Worm (Caenorhabditis elegans) whole organism, L2 larva: ENCODE measurements around the gene sqv-2.
A peak's percentile ranks its signal among the peaks of the same experiment; 100 is the strongest.

Experiments used
- C34F6.9 ChIP-seq: fragments of 150-350 bp; optimal IDR thresholded peaks from 2 replicates; lab custom pipeline; 2014; ENCODE audit warnings: missing biosample characterization, missing genetic modification characterization
- R02D3.7 ChIP-seq: fragments of 150-350 bp; optimal IDR thresholded peaks from 2 replicates; lab custom pipeline; 2014; ENCODE audit warnings: missing biosample characterization, missing genetic modification characterization
- Y55F3AM.14 ChIP-seq: fragments of 200-800 bp; sonication (Bioruptor generic); optimal IDR thresholded peaks from 2 replicates; lab custom pipeline; 2018; ENCODE audit warnings: mild to moderate bottlenecking, missing genetic modification characterization, missing compliant biosample characterization
- ZK546.5 ChIP-seq: sonication (generic microtip); optimal IDR thresholded peaks from 2 replicates; lab custom pipeline; 2017; ENCODE audit warnings: missing biosample characterization, missing genetic modification characterization
- alr-1 ChIP-seq: fragments of 150-350 bp; optimal IDR thresholded peaks from 2 replicates; lab custom pipeline; 2014; ENCODE audit warnings: missing biosample characterization, missing genetic modification characterization
- blmp-1 ChIP-seq: sonication (generic microtip); optimal IDR thresholded peaks from 2 replicates; lab custom pipeline; 2017; ENCODE audit warnings: missing genetic modification characterization, mild to moderate bottlenecking, missing compliant biosample characterization, antibody characterized with exemption, moderate library complexity; ENCODE audit not compliant: insufficient read depth
- ceh-16 ChIP-seq: fragments of 150-350 bp; optimal IDR thresholded peaks from 2 replicates; lab custom pipeline; 2014; ENCODE audit warnings: missing biosample characterization, missing genetic modification characterization
- ceh-82 ChIP-seq: fragments of 150-350 bp; optimal IDR thresholded peaks from 2 replicates; lab custom pipeline; 2014; ENCODE audit warnings: missing biosample characterization, missing genetic modification characterization
- crh-2 ChIP-seq: sonication (generic microtip); optimal IDR thresholded peaks from 2 replicates; lab custom pipeline; 2017; ENCODE audit warnings: missing biosample characterization, missing genetic modification characterization
- dmd-4 ChIP-seq: sonication (generic microtip); optimal IDR thresholded peaks from 2 replicates; lab custom pipeline; 2017; ENCODE audit warnings: missing biosample characterization, missing genetic modification characterization
- egl-27 ChIP-seq: sonication (generic microtip); optimal IDR thresholded peaks from 3 replicates; lab custom pipeline; 2017; ENCODE audit warnings: missing biosample characterization, missing genetic modification reagents, missing genetic modification characterization
- elt-1 ChIP-seq: fragments of 150-350 bp; optimal IDR thresholded peaks from 2 replicates; lab custom pipeline; 2014; ENCODE audit warnings: missing biosample characterization, missing genetic modification characterization
- fos-1 ChIP-seq: fragments of 150-350 bp; optimal IDR thresholded peaks from 2 replicates; lab custom pipeline; 2014; ENCODE audit warnings: missing biosample characterization, missing genetic modification characterization
- gmeb-1 ChIP-seq: fragments of 150-350 bp; optimal IDR thresholded peaks from 2 replicates; lab custom pipeline; 2014; ENCODE audit warnings: missing biosample characterization, missing genetic modification characterization
- lin-11 ChIP-seq: fragments of 150-350 bp; sonication (generic microtip); optimal IDR thresholded peaks from 2 replicates; lab custom pipeline; 2014; ENCODE audit warnings: missing biosample characterization, missing genetic modification characterization, inconsistent platforms, mixed read lengths
- lin-13 ChIP-seq: fragments of 150-350 bp; optimal IDR thresholded peaks from 2 replicates; lab custom pipeline; 2014; ENCODE audit warnings: missing biosample characterization, missing genetic modification reagents, missing genetic modification characterization
- lin-39 ChIP-seq: fragments of 150-350 bp; optimal IDR thresholded peaks from 2 replicates; lab custom pipeline; 2014; ENCODE audit warnings: missing biosample characterization, missing genetic modification reagents, missing genetic modification characterization
- lsy-2 ChIP-seq, 2 experiments: fragments of 150-350 bp in 1 of 2; sonication (generic microtip) in 1 of 2; optimal IDR thresholded peaks; 2 replicates each; lab custom pipeline; 2014 to 2017; ENCODE audit warnings: missing biosample characterization in 2 of 2, missing genetic modification characterization in 2 of 2
- mdl-1 ChIP-seq, 2 experiments: fragments of 150-350 bp in 1 of 2; sonication (generic microtip) in 1 of 2; optimal IDR thresholded peaks; 2 replicates each; lab custom pipeline; 2017; ENCODE audit warnings: missing biosample characterization in 2 of 2, missing genetic modification characterization in 2 of 2
- nhr-10 ChIP-seq: sonication (generic microtip); optimal IDR thresholded peaks from 2 replicates; lab custom pipeline; 2017; ENCODE audit warnings: missing biosample characterization, missing genetic modification characterization
- nhr-11 ChIP-seq: fragments of 150-350 bp; optimal IDR thresholded peaks from 2 replicates; lab custom pipeline; 2014; ENCODE audit warnings: missing biosample characterization, missing genetic modification characterization
- nhr-12 ChIP-seq: fragments of 150-350 bp; optimal IDR thresholded peaks from 2 replicates; lab custom pipeline; 2014; ENCODE audit warnings: missing biosample characterization, missing genetic modification characterization
- nhr-129 ChIP-seq: fragments of 150-350 bp; optimal IDR thresholded peaks from 2 replicates; lab custom pipeline; 2014; ENCODE audit warnings: missing biosample characterization, missing genetic modification characterization
- nhr-237 ChIP-seq: fragments of 150-350 bp; optimal IDR thresholded peaks from 2 replicates; lab custom pipeline; 2014; ENCODE audit warnings: missing biosample characterization, missing genetic modification characterization
- nhr-6 ChIP-seq: fragments of 150-350 bp; optimal IDR thresholded peaks from 2 replicates; lab custom pipeline; 2014; ENCODE audit warnings: missing biosample characterization, missing genetic modification characterization
- nhr-77 ChIP-seq: fragments of 150-350 bp; optimal IDR thresholded peaks from 2 replicates; lab custom pipeline; 2014; ENCODE audit warnings: missing biosample characterization, missing genetic modification characterization
- peb-1 ChIP-seq: fragments of 150-350 bp; optimal IDR thresholded peaks from 2 replicates; lab custom pipeline; 2014; ENCODE audit warnings: missing biosample characterization, missing genetic modification characterization
- sem-4 ChIP-seq: fragments of 150-350 bp; optimal IDR thresholded peaks from 2 replicates; lab custom pipeline; 2014; ENCODE audit warnings: missing biosample characterization, missing genetic modification reagents, missing genetic modification characterization
- skn-1 ChIP-seq: sonication (generic microtip); optimal IDR thresholded peaks from 2 replicates; lab custom pipeline; 2017; ENCODE audit warnings: missing biosample characterization, missing genetic modification characterization
- sma-9 ChIP-seq, 2 experiments: fragments of 150-350 bp in 1 of 2; sonication (generic microtip) in 1 of 2; optimal IDR thresholded peaks; 2 replicates each; lab custom pipeline; 2014 to 2016; ENCODE audit warnings: missing genetic modification characterization in 2 of 2, mild to moderate bottlenecking in 1 of 2, missing biosample characterization in 1 of 2, missing compliant biosample characterization in 1 of 2, missing genetic modification reagents in 1 of 2, moderate library complexity in 1 of 2
- unc-55 ChIP-seq: fragments of 150-350 bp; sonication (generic microtip); optimal IDR thresholded peaks from 3 replicates; lab custom pipeline; 2014; ENCODE audit warnings: missing biosample characterization, missing genetic modification reagents, missing genetic modification characterization
- unc-62 ChIP-seq: fragments of 150-350 bp; optimal IDR thresholded peaks from 2 replicates; lab custom pipeline; 2014; ENCODE audit warnings: missing biosample characterization, missing genetic modification reagents, missing genetic modification characterization
- zag-1 ChIP-seq: fragments of 150-350 bp; optimal IDR thresholded peaks from 2 replicates; lab custom pipeline; 2014; ENCODE audit warnings: missing biosample characterization, missing genetic modification characterization
- ztf-1 ChIP-seq: fragments of 200-800 bp; sonication (Bioruptor generic); conservative IDR thresholded peaks from 2 replicates; pipeline ENCODE4 v1.3.6; 2022; ENCODE audit warnings: missing genetic modification characterization, missing compliant biosample characterization
- ztf-11 ChIP-seq: sonication (generic microtip); optimal IDR thresholded peaks from 2 replicates; lab custom pipeline; 2017; ENCODE audit warnings: missing biosample characterization, missing genetic modification characterization
- ztf-4 ChIP-seq: fragments of 150-350 bp; optimal IDR thresholded peaks from 2 replicates; lab custom pipeline; 2014; ENCODE audit warnings: missing biosample characterization, missing genetic modification characterization

sqv-2 gene

ce11 chrII:2920234-2920633 is 26.0 kb upstream of the sqv-2 start:
- TF ChIP-seq unc-62 (GFP tag; lab: Kevin White, UChicago), result no peak
- no peak for TF ChIP-seq egl-27 (tag; lab: Kevin White, UChicago)
- TF ChIP-seq peb-1 (tag; lab: Kevin White, UChicago), result no peak
- TF ChIP-seq lin-11, result no peak
- no peak for TF ChIP-seq ceh-16
- no peak for TF ChIP-seq ztf-1 (GFP tag; lab: Robert Waterston, UW)
- no peak for TF ChIP-seq gmeb-1 (tag; lab: Kevin White, UChicago)
- TF ChIP-seq nhr-10 (tag; lab: Kevin White, UChicago), result no peak
- no peak for TF ChIP-seq ztf-4 (tag; lab: Kevin White, UChicago)
- TF ChIP-seq ZK546.5 (tag; lab: Kevin White, UChicago), result no peak
- TF ChIP-seq lin-39 (tag; lab: Kevin White, UChicago), result no peak
- TF ChIP-seq skn-1 (tag; lab: Kevin White, UChicago), result no peak
- TF ChIP-seq alr-1 (tag; lab: Kevin White, UChicago), result no peak
- TF ChIP-seq ztf-11 (tag; lab: Kevin White, UChicago), result no peak
- no peak for TF ChIP-seq lin-13 (GFP tag; lab: Kevin White, UChicago)
- TF ChIP-seq fos-1 (tag; lab: Kevin White, UChicago), result no peak
- TF ChIP-seq, all 48 proteins: peak for 0

- TF ChIP-seq gmeb-1 (tag; lab: Kevin White, UChicago) (peak; percentile 27), nhr-12 (tag; lab: Kevin White, UChicago) (no peak), sem-4 (no peak), unc-62 (GFP tag; lab: Kevin White, UChicago) (no peak), unc-55 (GFP tag; lab: Kevin White, UChicago) (peak; percentile 34), C34F6.9 (peak; percentile 19), peb-1 (tag; lab: Kevin White, UChicago) (no peak), Y55F3AM.14 (GFP tag; lab: Kevin White, UChicago) (no peak), sma-9 (GFP tag; optimal IDR thresholded peaks at IDR 0.05; lab: Kevin White, UChicago) (no peak), sma-9 (tag; optimal IDR thresholded peaks at IDR 0.05; lab: Kevin White, UChicago) (no peak), lsy-2 (tag; optimal IDR thresholded peaks at IDR 0.05; lab: Kevin White, UChicago) (peak in 1 of 2 experiments; percentile 25)
- TF ChIP-seq, all 48 proteins: peak for 4
These were observed 25.1 kb upstream of the sqv-2 start, which contains the start of the genes ncap-1 and Y110A2AR.1 for ce11 chrII:2919074-2919857. TSS of gene ncap-1 (minus strand) at chrII:2919314. TSS of gene Y110A2AR.1 (plus strand) at chrII:2919710.

ce11 chrII:2913505-2913904 is 19.3 kb upstream of the sqv-2 start, which contains the start of gene ubc-15:
TSS of gene ubc-15 (minus strand) at chrII:2913605.
- no peak for TF ChIP-seq ceh-82 (tag; lab: Kevin White, UChicago)
- peak; percentile 5 for TF ChIP-seq unc-55 (GFP tag; lab: Kevin White, UChicago)
- TF ChIP-seq, all 48 proteins: peak for 1

- no peak for TF ChIP-seq mdl-1 (tag; optimal IDR thresholded peaks at IDR 0.05; lab: Kevin White, UChicago)
- TF ChIP-seq nhr-11, result no peak
- no peak for TF ChIP-seq sma-9 (GFP tag; optimal IDR thresholded peaks at IDR 0.05; lab: Kevin White, UChicago)
- no peak for TF ChIP-seq sma-9 (tag; optimal IDR thresholded peaks at IDR 0.05; lab: Kevin White, UChicago)
- TF ChIP-seq nhr-6, result no peak
- no peak for TF ChIP-seq skn-1 (tag; lab: Kevin White, UChicago)
- TF ChIP-seq blmp-1 (tag; lab: Kevin White, UChicago), result no peak
- no peak for TF ChIP-seq fos-1 (tag; lab: Kevin White, UChicago)
- no peak for TF ChIP-seq gmeb-1 (tag; lab: Kevin White, UChicago)
- TF ChIP-seq nhr-237 (tag; lab: Kevin White, UChicago), result no peak
- TF ChIP-seq elt-1 (tag; lab: Kevin White, UChicago), result no peak
- no peak for TF ChIP-seq C34F6.9
- TF ChIP-seq unc-62 (GFP tag; lab: Kevin White, UChicago), result no peak
- TF ChIP-seq ztf-4 (tag; lab: Kevin White, UChicago), result no peak
- no peak for TF ChIP-seq nhr-129
- TF ChIP-seq crh-2 (tag; lab: Kevin White, UChicago), result no peak
- no peak for TF ChIP-seq zag-1
- no peak for TF ChIP-seq dmd-4 (tag; lab: Kevin White, UChicago)
- TF ChIP-seq R02D3.7 (tag; lab: Kevin White, UChicago), result no peak
- no peak for TF ChIP-seq nhr-77
These were observed 9.6 kb upstream of the sqv-2 start for ce11 chrII:2903748-2904147.
